Worm (Caenorhabditis elegans) whole organism, L2 larva: ENCODE measurements around the gene srlf-36.

ENCODE experiments used
- F13H6.1 ChIP-seq: sonication (generic microtip); optimal IDR thresholded peaks from 2 replicates; lab custom pipeline; 2016; ENCODE audit warnings: missing genetic modification characterization, missing compliant biosample characterization
- ZK546.5 ChIP-seq: sonication (generic microtip); optimal IDR thresholded peaks from 2 replicates; lab custom pipeline; 2017; ENCODE audit warnings: missing biosample characterization, missing genetic modification characterization
- blmp-1 ChIP-seq: sonication (generic microtip); optimal IDR thresholded peaks from 2 replicates; lab custom pipeline; 2017; ENCODE audit warnings: missing genetic modification characterization, mild to moderate bottlenecking, missing compliant biosample characterization, antibody characterized with exemption, moderate library complexity; ENCODE audit not compliant: insufficient read depth
- ceh-16 ChIP-seq: fragments of 150-350 bp; optimal IDR thresholded peaks from 2 replicates; lab custom pipeline; 2014; ENCODE audit warnings: missing biosample characterization, missing genetic modification characterization
- ceh-82 ChIP-seq: fragments of 150-350 bp; optimal IDR thresholded peaks from 2 replicates; lab custom pipeline; 2014; ENCODE audit warnings: missing biosample characterization, missing genetic modification characterization
- fos-1 ChIP-seq: fragments of 150-350 bp; optimal IDR thresholded peaks from 2 replicates; lab custom pipeline; 2014; ENCODE audit warnings: missing biosample characterization, missing genetic modification characterization
- lin-11 ChIP-seq: fragments of 150-350 bp; sonication (generic microtip); optimal IDR thresholded peaks from 2 replicates; lab custom pipeline; 2014; ENCODE audit warnings: missing biosample characterization, missing genetic modification characterization, inconsistent platforms, mixed read lengths
- mdl-1 ChIP-seq, 2 experiments: fragments of 150-350 bp in 1 of 2; sonication (generic microtip) in 1 of 2; optimal IDR thresholded peaks; 2 replicates each; lab custom pipeline; 2017; ENCODE audit warnings: missing biosample characterization in 2 of 2, missing genetic modification characterization in 2 of 2
- nhr-12 ChIP-seq: fragments of 150-350 bp; optimal IDR thresholded peaks from 2 replicates; lab custom pipeline; 2014; ENCODE audit warnings: missing biosample characterization, missing genetic modification characterization
- nhr-237 ChIP-seq: fragments of 150-350 bp; optimal IDR thresholded peaks from 2 replicates; lab custom pipeline; 2014; ENCODE audit warnings: missing biosample characterization, missing genetic modification characterization
- nhr-6 ChIP-seq: fragments of 150-350 bp; optimal IDR thresholded peaks from 2 replicates; lab custom pipeline; 2014; ENCODE audit warnings: missing biosample characterization, missing genetic modification characterization
- skn-1 ChIP-seq: sonication (generic microtip); optimal IDR thresholded peaks from 2 replicates; lab custom pipeline; 2017; ENCODE audit warnings: missing biosample characterization, missing genetic modification characterization
- snpc-4 ChIP-seq: fragments of 150-350 bp; optimal IDR thresholded peaks from 2 replicates; lab custom pipeline; 2014; ENCODE audit warnings: missing biosample characterization, missing genetic modification characterization
- unc-55 ChIP-seq: fragments of 150-350 bp; sonication (generic microtip); optimal IDR thresholded peaks from 3 replicates; lab custom pipeline; 2014; ENCODE audit warnings: missing biosample characterization, missing genetic modification reagents, missing genetic modification characterization

ce11 chrV:565984-566383 is 43.6 kb downstream of the srlf-36 start, which contains the start of gene sri-73:
- TF ChIP-seq nhr-6 (tag; lab: Kevin White, UChicago) (no peak), blmp-1 (tag; lab: Kevin White, UChicago) (no peak), skn-1 (tag; lab: Kevin White, UChicago) (no peak), nhr-12 (no peak), ceh-16 (tag; lab: Kevin White, UChicago) (no peak), ZK546.5 (tag; lab: Kevin White, UChicago) (no peak), ceh-82 (no peak), unc-55 (no peak), F13H6.1 (tag; lab: Kevin White, UChicago) (no peak), fos-1 (tag; lab: Kevin White, UChicago) (no peak), mdl-1 (tag; optimal IDR thresholded peaks at IDR 0.05; lab: Kevin White, UChicago) (no peak), snpc-4 (no peak), lin-11 (tag; lab: Kevin White, UChicago) (no peak), nhr-237 (tag; lab: Kevin White, UChicago) (no peak)
